Worm (Caenorhabditis elegans) whole organism, late embryonic: ENCODE data around the gene Y73F8A.36.

Experiments
- ama-1 ChIP-seq: fragments of 150-350 bp; optimal IDR thresholded peaks from 2 replicates; lab custom pipeline; 2014
- ceh-22 ChIP-seq: sonication (generic microtip); optimal IDR thresholded peaks from 2 replicates; lab custom pipeline; 2017; ENCODE audit warnings: missing biosample characterization, missing genetic modification characterization
- lim-6 ChIP-seq: sonication (generic microtip); optimal IDR thresholded peaks from 2 replicates; lab custom pipeline; 2016; ENCODE audit warnings: missing genetic modification characterization, missing compliant biosample characterization
- nhr-11 ChIP-seq: fragments of 150-350 bp; optimal IDR thresholded peaks from 2 replicates; lab custom pipeline; 2014; ENCODE audit warnings: missing biosample characterization, missing genetic modification characterization
- pha-2 ChIP-seq: sonication (generic microtip); optimal IDR thresholded peaks from 2 replicates; lab custom pipeline; 2017; ENCODE audit warnings: mild to moderate bottlenecking, missing genetic modification characterization, missing compliant biosample characterization
- unc-42 ChIP-seq: sonication (generic microtip); optimal IDR thresholded peaks from 2 replicates; lab custom pipeline; 2016; ENCODE audit warnings: missing genotype, missing genetic modification characterization, missing compliant biosample characterization

DNA sequence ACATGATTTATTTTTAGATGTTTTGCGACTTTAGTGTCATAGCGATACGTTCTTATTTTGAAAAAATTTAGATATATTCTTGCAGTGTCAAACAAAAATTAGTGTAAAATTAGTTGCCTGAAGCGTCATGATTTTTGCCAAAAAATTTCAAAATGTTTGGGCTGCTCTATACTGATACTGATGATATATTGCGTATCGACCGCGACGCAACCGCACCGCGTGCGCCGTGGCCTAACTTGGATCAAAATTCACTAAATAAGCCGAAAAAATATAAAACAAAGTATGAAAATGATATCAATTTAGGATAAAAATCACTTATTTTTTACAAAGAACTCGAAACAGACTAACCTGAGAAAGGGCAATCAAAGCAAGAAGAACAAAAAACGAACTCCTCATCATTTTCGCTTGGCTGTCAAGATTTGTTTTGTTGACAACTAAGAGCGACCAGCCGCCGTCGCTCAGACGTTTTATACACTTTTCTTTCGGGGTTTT lies 29.7 kb downstream of the Y73F8A.36 start, which contains the start of gene ccg-1:
- no peak for TF ChIP-seq ceh-22 (tag; lab: Kevin White, UChicago)
- no peak for TF ChIP-seq nhr-11
- no peak for TF ChIP-seq ama-1 (lab: Kevin White, UChicago)
- no peak for TF ChIP-seq pha-2
- TF ChIP-seq unc-42 (tag; lab: Kevin White, UChicago) = no peak
- no peak for TF ChIP-seq lim-6
